Worm (Caenorhabditis elegans): ENCODE results near the gene aip-1.

The aip-1 gene

DNA sequence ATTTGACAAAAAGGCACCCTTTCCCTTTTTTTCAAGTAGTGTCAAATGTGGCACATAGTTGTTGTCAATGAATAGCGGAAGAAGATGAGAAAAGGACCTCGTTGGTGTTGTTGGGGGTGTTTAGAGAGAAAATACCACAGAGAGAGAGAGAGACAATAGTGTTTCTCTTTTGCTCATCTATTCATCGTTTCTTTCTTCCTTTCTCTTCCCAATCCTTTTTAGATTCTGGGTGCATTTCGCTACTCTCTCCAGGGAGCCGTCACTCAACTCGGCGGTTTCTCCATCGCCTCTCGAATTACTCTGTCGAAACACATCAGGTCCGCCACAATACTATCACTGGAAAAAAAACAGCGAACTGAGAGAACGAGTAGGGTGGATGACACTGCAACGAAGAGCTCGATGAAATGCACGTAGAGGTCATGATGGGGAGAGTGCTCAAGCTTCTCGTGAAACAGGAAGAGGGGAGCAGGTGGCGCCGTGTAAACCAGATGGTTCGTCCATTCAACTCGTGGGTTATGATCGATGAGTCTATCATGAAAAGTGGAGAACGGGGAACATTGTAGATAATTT lies 8.5 kb upstream of the aip-1 start:
- no peak for TF ChIP-seq F16B12.6 (tag; optimal IDR thresholded peaks at IDR 0.05)
- TF ChIP-seq nhr-71 (tag; optimal IDR thresholded peaks at IDR 0.05), result no peak
- TF ChIP-seq blmp-1 (tag; optimal IDR thresholded peaks at IDR 0.05), result no peak
- TF ChIP-seq snu-23 (GFP tag; optimal IDR thresholded peaks at IDR 0.05), result peak; percentile 1
- no peak for TF ChIP-seq sptf-1 (tag; optimal IDR thresholded peaks at IDR 0.05)
- TF ChIP-seq zip-4 (GFP tag; optimal IDR thresholded peaks at IDR 0.05), result no peak
- no peak for TF ChIP-seq pqm-1 (tag; optimal IDR thresholded peaks at IDR 0.05)
- TF ChIP-seq jun-1 (tag; optimal IDR thresholded peaks at IDR 0.05), result no peak
- TF ChIP-seq ceh-82 (tag; optimal IDR thresholded peaks at IDR 0.05), result peak in 1 of 3 experiments; percentile 26
- peak in 1 of 2 experiments; percentile 36 for TF ChIP-seq lsy-2 (tag; optimal IDR thresholded peaks at IDR 0.05)
- TF ChIP-seq ceh-90 (tag; optimal IDR thresholded peaks at IDR 0.05), result no peak
- TF ChIP-seq rnt-1 (tag; optimal IDR thresholded peaks at IDR 0.05), result peak; percentile 39
- TF ChIP-seq fkh-10 (GFP tag; optimal IDR thresholded peaks at IDR 0.05), result peak; percentile 45
- peak; percentile 14 for TF ChIP-seq mep-1 (tag; optimal IDR thresholded peaks at IDR 0.05)
- no peak for TF ChIP-seq lin-39 (tag; optimal IDR thresholded peaks at IDR 0.05)
- no peak for TF ChIP-seq fkh-8 (tag; optimal IDR thresholded peaks at IDR 0.05)
- TF ChIP-seq nhr-90 (tag; optimal IDR thresholded peaks at IDR 0.05; ENCODE audit: poor library complexity), result no peak
- TF ChIP-seq mef-2 (tag; optimal IDR thresholded peaks at IDR 0.05), result no peak
- peak; percentile 39 for TF ChIP-seq dsc-1 (tag; optimal IDR thresholded peaks at IDR 0.05)
- TF ChIP-seq nhr-47 (tag; optimal IDR thresholded peaks at IDR 0.05), result no peak
- TF ChIP-seq lin-14 (GFP tag; optimal IDR thresholded peaks at IDR 0.05), result peak; percentile 70
- TF ChIP-seq C16A3.4 (tag; optimal IDR thresholded peaks at IDR 0.05), result peak; percentile 2
- no peak for TF ChIP-seq unc-30 (tag; optimal IDR thresholded peaks at IDR 0.05)
- TF ChIP-seq unc-130 (tag; optimal IDR thresholded peaks at IDR 0.05), result peak; percentile 4
- TF ChIP-seq nhr-77 (tag; optimal IDR thresholded peaks at IDR 0.05), result no peak
- TF ChIP-seq nhr-19 (GFP tag; conservative IDR thresholded peaks at IDR 0.05), result peak; percentile 22
- peak; percentile 12; the same call in 1 of the 2 replicates for TF ChIP-seq mab-9 (GFP tag; IDR thresholded peaks at IDR 0.05)
- no peak for TF ChIP-seq aly-2 (tag; optimal IDR thresholded peaks at IDR 0.05)
- no peak for TF ChIP-seq sox-4 (tag; optimal IDR thresholded peaks at IDR 0.05)
- no peak for TF ChIP-seq hlh-4 (tag; optimal IDR thresholded peaks at IDR 0.05)
- TF ChIP-seq tbx-2 (tag; optimal IDR thresholded peaks at IDR 0.05), result no peak

ce11 chrV:14004342-14004741 lies 7.8 kb upstream of the aip-1 start:
- TF ChIP-seq dsc-1 (tag; optimal IDR thresholded peaks at IDR 0.05), result peak; percentile 64
- no peak for TF ChIP-seq nhr-28 (tag; optimal IDR thresholded peaks at IDR 0.05)
- no peak for TF ChIP-seq skn-1 (tag; optimal IDR thresholded peaks at IDR 0.05)
- no peak for TF ChIP-seq nhr-76 (tag; optimal IDR thresholded peaks at IDR 0.05)
- TF ChIP-seq swsn-7 (tag; optimal IDR thresholded peaks at IDR 0.05), result no peak
- TF ChIP-seq fos-1 (tag; optimal IDR thresholded peaks at IDR 0.05), result no peak
- no peak for TF ChIP-seq xbp-1 (tag; optimal IDR thresholded peaks at IDR 0.05)
- TF ChIP-seq ceh-63 (GFP tag; optimal IDR thresholded peaks at IDR 0.05), result no peak
- TF ChIP-seq C04F5.9 (tag; optimal IDR thresholded peaks at IDR 0.05), result no peak
- no peak for TF ChIP-seq nhr-90 (tag; optimal IDR thresholded peaks at IDR 0.05; ENCODE audit: poor library complexity)
- peak; percentile 36 for TF ChIP-seq lin-14 (GFP tag; optimal IDR thresholded peaks at IDR 0.05)
- TF ChIP-seq nhr-11 (tag; optimal IDR thresholded peaks at IDR 0.05), result no peak
- no peak for TF ChIP-seq grh-1 (GFP tag; IDR thresholded peaks at IDR 0.05)
- TF ChIP-seq rnt-1 (tag; optimal IDR thresholded peaks at IDR 0.05), result peak; percentile 4
- peak; percentile 33 for TF ChIP-seq fkh-8 (tag; optimal IDR thresholded peaks at IDR 0.05)
- peak; percentile 13 for TF ChIP-seq nhr-47 (tag; optimal IDR thresholded peaks at IDR 0.05)
- TF ChIP-seq lin-39 (tag; optimal IDR thresholded peaks at IDR 0.05), result no peak
- TF ChIP-seq vab-15 (tag; optimal IDR thresholded peaks at IDR 0.05), result no peak
- no peak for TF ChIP-seq pax-3 (tag; optimal IDR thresholded peaks at IDR 0.05)
- TF ChIP-seq aha-1 (tag; optimal IDR thresholded peaks at IDR 0.05), result no peak
- TF ChIP-seq elt-2 (tag; optimal IDR thresholded peaks at IDR 0.05), result no peak
- TF ChIP-seq unc-130 (tag; optimal IDR thresholded peaks at IDR 0.05), result no peak
- no peak for TF ChIP-seq F16B12.6 (tag; optimal IDR thresholded peaks at IDR 0.05)
- no peak for TF ChIP-seq egl-13 (tag; optimal IDR thresholded peaks at IDR 0.05)
- TF ChIP-seq fkh-10 (GFP tag; optimal IDR thresholded peaks at IDR 0.05), result peak; percentile 29
- TF ChIP-seq nhr-77 (tag; optimal IDR thresholded peaks at IDR 0.05), result no peak
- no peak for TF ChIP-seq alr-1 (tag; optimal IDR thresholded peaks at IDR 0.05; ENCODE audit: borderline replicate concordance)
- no peak for TF ChIP-seq ceh-90 (tag; optimal IDR thresholded peaks at IDR 0.05)
- TF ChIP-seq ces-1 (GFP tag; optimal IDR thresholded peaks at IDR 0.05), result no peak
- no peak for TF ChIP-seq snpc-4 (tag; optimal IDR thresholded peaks at IDR 0.05)
- TF ChIP-seq unc-62 (GFP tag; optimal IDR thresholded peaks at IDR 0.05), result no peak
- no peak for TF ChIP-seq hlh-17 (GFP tag; optimal IDR thresholded peaks at IDR 0.05; ENCODE audit: borderline replicate concordance)
- no peak for TF ChIP-seq aly-2 (tag; optimal IDR thresholded peaks at IDR 0.05)
- TF ChIP-seq blmp-1 (tag; optimal IDR thresholded peaks at IDR 0.05), result no peak

Measured in whole organism, L1 larva.